Worm (Caenorhabditis elegans) whole organism, young adult: ENCODE measurements around the gene str-2.

Experiments
- Y67H2A.10 ChIP-seq: fragments of 200-800 bp; sonication (Bioruptor generic); conservative IDR thresholded peaks from 2 replicates; pipeline ENCODE4 v1.3.6; 2022; ENCODE audit warnings: missing genetic modification reagents, missing genetic modification characterization, missing compliant biosample characterization
- chd-7 ChIP-seq: sonication (generic microtip); optimal IDR thresholded peaks from 2 replicates; lab custom pipeline; 2016; ENCODE audit warnings: mild to moderate bottlenecking, missing genetic modification characterization, moderate library complexity, missing compliant biosample characterization
- unc-62 ChIP-seq: fragments of 150-350 bp; optimal IDR thresholded peaks from 2 replicates; lab custom pipeline; 2014; ENCODE audit warnings: missing biosample characterization, missing genetic modification reagents, missing genetic modification characterization
- ztf-25 ChIP-seq: fragments of 200-800 bp; sonication (Bioruptor generic); IDR thresholded peaks from 2 replicates; pipeline ENCODE4 v1.3.6; 2022; ENCODE audit warnings: missing genetic modification reagents, missing genetic modification characterization, missing compliant biosample characterization

ce11 chrV:9848576-9848975 is 24.5 kb upstream of the str-2 start:
- TF ChIP-seq chd-7 (tag; lab: Kevin White, UChicago) (no peak), unc-62 (GFP tag; lab: Kevin White, UChicago) (no peak), Y67H2A.10 (GFP tag; lab: Robert Waterston, UW) (no peak), ztf-25 (GFP tag; lab: Robert Waterston, UW) (no peak)
